Worm (Caenorhabditis elegans): ENCODE data around the gene W10G11.19.

W10G11.19 gene

DNA sequence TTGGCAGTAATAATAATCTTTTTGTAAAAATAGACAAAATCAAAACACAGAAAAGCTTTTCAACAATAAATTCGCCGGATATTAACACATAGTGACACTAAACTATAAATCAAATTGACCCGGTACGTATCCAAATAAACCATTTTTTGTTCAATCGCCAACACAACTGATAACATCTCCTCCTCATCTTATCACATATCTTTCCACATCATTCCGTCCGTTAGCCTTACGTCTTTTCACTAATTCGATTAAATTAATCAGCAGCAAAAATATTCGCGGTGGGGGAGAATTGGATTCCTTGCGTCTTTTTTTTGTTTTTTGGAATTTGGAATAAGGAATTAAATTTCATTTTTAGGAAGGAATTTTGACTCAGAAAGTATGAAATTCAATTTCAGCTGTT is 6.1 kb downstream of the W10G11.19 start:
- no peak for TF ChIP-seq nhr-120 (GFP tag; IDR thresholded peaks at IDR 0.05)
- TF ChIP-seq lin-54 (GFP tag; optimal IDR thresholded peaks at IDR 0.05): no peak

DNA sequence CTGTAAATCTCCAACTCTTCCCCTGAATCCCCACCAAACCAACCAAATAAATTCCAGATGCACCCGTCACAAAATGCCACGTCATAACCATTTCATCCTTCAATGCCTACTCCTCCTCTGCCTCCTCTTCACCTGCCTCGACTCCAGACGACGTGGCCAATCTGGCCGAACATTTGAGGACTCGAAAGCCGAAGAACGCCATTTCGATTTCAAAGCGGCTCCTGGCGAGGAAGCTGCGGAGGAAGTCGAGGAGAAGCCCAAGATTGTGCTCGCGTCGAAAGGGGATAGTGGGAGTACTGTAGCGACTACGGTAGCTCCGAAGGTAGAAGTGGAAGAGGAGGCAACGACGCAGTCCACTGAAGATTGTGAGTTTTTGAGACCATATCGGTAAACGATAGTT is 7.0 kb downstream of the W10G11.19 start, which contains the start of gene lgc-45:
TSS of gene lgc-45 (plus strand) at position 56 of the 400 bp plus-strand sequence.
- TF ChIP-seq nfyb-1 (GFP tag; IDR thresholded peaks at IDR 0.05) (no peak), zfh-2 (GFP tag; conservative IDR thresholded peaks at IDR 0.05) (peak; percentile 72)

DNA sequence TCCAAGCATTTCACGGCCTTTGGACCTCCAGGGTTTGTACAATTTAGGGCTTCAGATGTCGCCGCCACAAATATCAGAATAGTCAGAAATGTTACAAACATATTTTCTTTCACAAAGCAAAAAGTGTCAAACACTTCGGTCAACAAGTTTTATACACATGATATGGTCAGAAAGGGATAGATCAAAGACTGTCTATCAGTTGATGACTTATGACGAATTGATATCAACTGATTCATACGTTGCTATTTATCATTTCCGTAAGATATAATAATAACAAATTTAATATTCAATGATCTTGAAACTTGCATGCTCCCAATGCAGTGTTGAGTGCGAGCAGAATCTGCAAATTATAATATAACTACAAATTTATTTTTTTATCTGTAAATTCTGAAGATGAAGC is 10.1 kb downstream of the W10G11.19 start, which contains the start of gene W10G11.1:
TSS of gene W10G11.1 (minus strand) at position 101 of the 400 bp plus-strand sequence.
- TF ChIP-seq efl-1 (GFP tag; optimal IDR thresholded peaks at IDR 0.05) (no peak), ets-4 (GFP tag; optimal IDR thresholded peaks at IDR 0.05) (no peak), lin-54 (GFP tag; optimal IDR thresholded peaks at IDR 0.05) (no peak), F52B5.7 (tag; optimal IDR thresholded peaks at IDR 0.05) (no peak), snpc-3.4 (tag; optimal IDR thresholded peaks at IDR 0.05) (no peak)

ce11 chrII:3561561-3561960 is 11.1 kb downstream of the W10G11.19 start, which contains the start of gene W10G11.2:
Gene W10G11.2, minus strand, starts transcription at chrII:3561661.
- TF ChIP-seq ceh-79 (tag; optimal IDR thresholded peaks at IDR 0.05) (no peak), F37B4.10 (GFP tag; IDR thresholded peaks at IDR 0.05) (no peak), cebp-1 (GFP tag; IDR thresholded peaks at IDR 0.05) (no peak), cebp-1 (tag; optimal IDR thresholded peaks at IDR 0.05) (no peak)

DNA sequence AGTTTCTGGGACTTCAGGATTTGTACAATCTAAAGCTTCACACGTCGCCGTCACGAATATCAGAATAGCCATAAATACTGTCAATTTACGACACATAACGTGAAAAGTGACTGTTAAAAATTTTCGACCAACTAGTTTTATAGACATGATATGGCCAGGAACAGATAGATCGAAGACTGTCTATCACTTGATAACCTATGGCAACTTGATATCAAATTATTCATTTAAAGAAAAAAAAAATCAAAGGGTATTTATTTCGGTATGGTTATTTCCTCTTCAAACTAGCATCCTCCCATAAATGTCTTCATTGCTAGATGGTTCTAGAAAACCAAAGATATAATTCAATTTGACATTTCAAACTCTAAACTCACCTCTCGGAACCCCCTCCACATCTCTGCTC is 12.0 kb downstream of the W10G11.19 start, which contains the start of gene W10G11.3:
TSS of gene W10G11.3 (minus strand) at position 101 of the 400 bp plus-strand sequence.
- TF ChIP-seq atf-7 (tag; optimal IDR thresholded peaks at IDR 0.05) (no peak), aptf-3 (GFP tag; IDR thresholded peaks at IDR 0.05) (no peak), lag-1 (GFP tag; IDR thresholded peaks at IDR 0.05) (0 out of 2 replicates have a peak, but pooled peaks have one; percentile 31), madf-6 (GFP tag; IDR thresholded peaks at IDR 0.05) (no peak), madf-10 (tag; optimal IDR thresholded peaks at IDR 0.05) (no peak), tbx-9 (tag; optimal IDR thresholded peaks at IDR 0.05; ENCODE audit: borderline replicate concordance) (no peak), cebp-1 (GFP tag; IDR thresholded peaks at IDR 0.05) (no peak), cebp-1 (tag; optimal IDR thresholded peaks at IDR 0.05) (no peak)

DNA sequence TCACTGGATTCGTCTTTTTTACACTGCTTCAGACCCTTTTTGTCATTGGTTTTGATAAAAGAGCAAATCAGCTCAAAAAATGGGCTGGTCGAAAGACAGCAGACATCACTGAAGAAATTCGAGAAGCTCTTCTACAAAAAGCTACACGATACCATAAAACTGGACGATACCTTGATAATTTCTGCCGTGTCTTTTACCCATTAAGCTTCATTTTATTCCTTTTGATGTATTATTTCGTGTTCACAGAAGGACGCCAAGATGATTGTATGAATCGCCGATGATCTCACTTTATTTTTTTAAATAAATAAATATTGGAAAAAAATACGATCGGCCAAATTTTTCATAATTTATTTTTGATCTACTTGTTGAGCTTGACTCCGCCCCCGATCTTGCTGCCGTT is 16.6 kb downstream of the W10G11.19 start:
- no peak for TF ChIP-seq F57A8.1 (GFP tag; optimal IDR thresholded peaks at IDR 0.05)
- TF ChIP-seq sdz-38 (tag; optimal IDR thresholded peaks at IDR 0.05): no peak
- TF ChIP-seq ccch-3 (GFP tag; optimal IDR thresholded peaks at IDR 0.05): no peak
- no peak for TF ChIP-seq nfya-1 (tag; optimal IDR thresholded peaks at IDR 0.05; ENCODE audit: borderline replicate concordance, insufficient read depth)
- TF ChIP-seq gei-17 (GFP tag; optimal IDR thresholded peaks at IDR 0.05): no peak
- TF ChIP-seq C06A6.2 (GFP tag; conservative IDR thresholded peaks at IDR 0.05): no peak
- no peak for TF ChIP-seq hsf-1 (GFP tag; IDR thresholded peaks at IDR 0.05)
- TF ChIP-seq ztf-26 (tag; optimal IDR thresholded peaks at IDR 0.05): no peak
- no peak for TF ChIP-seq hmg-1.2 (GFP tag; IDR thresholded peaks at IDR 0.05)
- no peak for TF ChIP-seq Y53G8AR.9 (GFP tag; conservative IDR thresholded peaks at IDR 0.05)
- no peak for TF ChIP-seq let-607 (tag; optimal IDR thresholded peaks at IDR 0.05)

DNA sequence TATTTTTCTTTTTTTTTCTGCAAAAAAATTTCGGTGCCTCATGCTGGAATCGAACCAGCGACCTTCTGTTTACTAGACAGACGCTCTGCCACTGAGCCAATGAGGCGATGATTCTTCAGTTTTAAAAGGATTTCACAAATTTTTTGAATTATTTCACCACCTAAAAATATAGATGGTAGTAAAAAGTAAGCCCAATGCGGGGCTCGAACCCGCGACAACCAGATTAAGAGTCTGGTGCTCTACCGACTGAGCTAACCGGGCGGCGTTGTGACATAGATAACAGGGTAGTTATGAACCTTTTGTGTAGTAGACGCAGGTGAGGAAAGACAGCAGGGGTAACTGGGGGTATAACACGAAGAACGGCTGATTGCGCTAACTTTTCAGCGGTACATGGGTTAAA is 17.1 kb downstream of the W10G11.19 start:
- peak; percentile 68 for TF ChIP-seq hrde-1 (tag; optimal IDR thresholded peaks at IDR 0.05; ENCODE audit: borderline replicate concordance)
- TF ChIP-seq nfyb-1 (GFP tag; IDR thresholded peaks at IDR 0.05): peak; percentile 86
- TF ChIP-seq mes-4 (tag; optimal IDR thresholded peaks at IDR 0.05): peak; percentile 70
- peak; percentile 46 for TF ChIP-seq repo-1 (tag; optimal IDR thresholded peaks at IDR 0.05)
- TF ChIP-seq F37B4.10 (GFP tag; IDR thresholded peaks at IDR 0.05): 0 out of 2 replicates have a peak, but pooled peaks have one; percentile 25
- peak; percentile 70 for TF ChIP-seq atf-7 (tag; optimal IDR thresholded peaks at IDR 0.05)
- TF ChIP-seq Y56A3A.18 (GFP tag; IDR thresholded peaks at IDR 0.05): peak; percentile 84
- peak; percentile 53 to 72 for TF ChIP-seq rec-8 (tag; optimal IDR thresholded peaks at IDR 0.05)
- 0 out of 2 replicates have a peak, but pooled peaks have one; percentile 11 for TF ChIP-seq aptf-3 (GFP tag; IDR thresholded peaks at IDR 0.05)
- peak; percentile 64 for TF ChIP-seq madf-10 (tag; optimal IDR thresholded peaks at IDR 0.05)
- peak; percentile 81 for TF ChIP-seq nhr-90 (tag; optimal IDR thresholded peaks at IDR 0.05)
- 0 out of 2 replicates have a peak, but pooled peaks have one; percentile 41 for TF ChIP-seq let-526 (GFP tag; IDR thresholded peaks at IDR 0.05)
- peak; percentile 74 for TF ChIP-seq madf-6 (GFP tag; IDR thresholded peaks at IDR 0.05)
- TF ChIP-seq egrh-3 (GFP tag; IDR thresholded peaks at IDR 0.05): peak; percentile 46; the same call in 1 of the 2 replicates

All from whole organism, young adult.